Fruit fly (Drosophila melanogaster) whole organism, embryonic: ENCODE measurements around the gene CG10252.
A peak's percentile ranks its signal among the peaks of the same experiment; 100 is the strongest.

Source experiments
- ATbp ChIP-seq: fragments of 200-800 bp; sonication (Bioruptor generic); optimal IDR thresholded peaks from 2 replicates; lab custom pipeline; 2017; ENCODE audit warnings: missing biosample characterization, mild to moderate bottlenecking, missing genetic modification characterization, missing genetic modification reagents
- Blimp-1 ChIP-seq: fragments of 200-800 bp; sonication (Bioruptor generic); optimal IDR thresholded peaks from 3 replicates; lab custom pipeline; 2018; ENCODE audit warnings: missing biosample characterization, missing genetic modification characterization, mild to moderate bottlenecking, moderate library complexity, missing genetic modification reagents
- CG10209 ChIP-seq: fragments of 200-800 bp; sonication (Bioruptor generic); optimal IDR thresholded peaks from 3 replicates; lab custom pipeline; 2017; ENCODE audit warnings: missing biosample characterization, mild to moderate bottlenecking, missing genetic modification characterization, missing genetic modification reagents
- CG12769 ChIP-seq: fragments of 200-800 bp; sonication (Bioruptor generic); optimal IDR thresholded peaks from 2 replicates; lab custom pipeline; 2019; ENCODE audit warnings: missing biosample characterization, mild to moderate bottlenecking, missing genetic modification characterization, moderate library complexity
- CG13424 ChIP-seq: fragments of 200-800 bp; sonication (Bioruptor generic); optimal IDR thresholded peaks from 2 replicates; lab custom pipeline; 2019; ENCODE audit warnings: missing biosample characterization, mild to moderate bottlenecking, missing genetic modification characterization, moderate library complexity
- CG14667 ChIP-seq: fragments of 200-800 bp; sonication (Bioruptor generic); IDR thresholded peaks from 2 replicates; pipeline ENCODE4 v1.3.6; 2022; ENCODE audit warnings: missing biosample characterization, missing genetic modification characterization
- CG15479 ChIP-seq: fragments of 200-800 bp; sonication (Bioruptor generic); optimal IDR thresholded peaks from 3 replicates; lab custom pipeline; 2019; ENCODE audit warnings: missing biosample characterization, mild to moderate bottlenecking, missing genetic modification characterization, moderate library complexity
- CG15696 ChIP-seq: fragments of 200-800 bp; sonication (Bioruptor generic); optimal IDR thresholded peaks from 2 replicates; lab custom pipeline; 2019; ENCODE audit warnings: missing biosample characterization, mild to moderate bottlenecking, missing genetic modification characterization, moderate library complexity
- CG1603 ChIP-seq: fragments of 200-800 bp; sonication (Bioruptor generic); optimal IDR thresholded peaks from 2 replicates; lab custom pipeline; 2019; ENCODE audit warnings: missing biosample characterization, mild to moderate bottlenecking, missing genetic modification characterization, moderate library complexity
- CG18619 ChIP-seq: fragments of 200-800 bp; sonication (Bioruptor generic); optimal IDR thresholded peaks from 3 replicates; lab custom pipeline; 2017; ENCODE audit warnings: missing biosample characterization, mild to moderate bottlenecking, missing genetic modification characterization
- CG31365 ChIP-seq: fragments of 200-800 bp; sonication (Bioruptor generic); optimal IDR thresholded peaks from 2 replicates; lab custom pipeline; 2018; ENCODE audit warnings: missing biosample characterization, mild to moderate bottlenecking, missing genetic modification characterization
- CG3407 ChIP-seq: fragments of 200-800 bp; sonication (Bioruptor generic); optimal IDR thresholded peaks from 2 replicates; lab custom pipeline; 2018; ENCODE audit warnings: missing biosample characterization, mild to moderate bottlenecking, missing genetic modification characterization
- CG7372 ChIP-seq: fragments of 200-800 bp; sonication (Bioruptor generic); IDR thresholded peaks from 2 replicates; pipeline ENCODE4 v1.3.6; 2022; ENCODE audit warnings: missing biosample characterization, missing genetic modification characterization
- CG8359 ChIP-seq: fragments of 200-800 bp; sonication (Bioruptor generic); optimal IDR thresholded peaks from 2 replicates; lab custom pipeline; 2017; ENCODE audit warnings: missing biosample characterization, mild to moderate bottlenecking, missing genetic modification characterization, borderline replicate concordance
- CG9215 ChIP-seq: fragments of 200-800 bp; sonication (Bioruptor generic); IDR thresholded peaks from 2 replicates; pipeline ENCODE4 v1.3.6; 2022; ENCODE audit warnings: missing biosample characterization, missing genetic modification characterization
- Lpt ChIP-seq: fragments of >200 bp; optimal IDR thresholded peaks from 2 replicates; lab custom pipeline; 2018; ENCODE audit warnings: missing biosample characterization, missing genetic modification characterization
- MTF-1 ChIP-seq: fragments of 200-800 bp; sonication (Bioruptor generic); optimal IDR thresholded peaks from 2 replicates; lab custom pipeline; 2018; ENCODE audit warnings: missing biosample characterization, mild to moderate bottlenecking, missing genetic modification characterization, borderline replicate concordance
- Med ChIP-seq: fragments of 200-800 bp; sonication (Bioruptor generic); peaks from one replicate; lab custom pipeline; 2016; ENCODE audit warnings: missing biosample characterization, missing genetic modification characterization, mild to moderate bottlenecking, inconsistent platforms, moderate library complexity
- Optix ChIP-seq: fragments of 200-800 bp; sonication (Bioruptor generic); IDR thresholded peaks from 3 replicates; pipeline ENCODE4 v1.3.6; 2022; ENCODE audit warnings: missing biosample characterization, missing genetic modification characterization
- Pdp1 ChIP-seq, 2 experiments: fragments of 200-800 bp; sonication (Bioruptor generic); optimal IDR thresholded peaks; 3 replicates each; lab custom pipeline; 2016; ENCODE audit warnings: missing biosample characterization in 2 of 2, missing genetic modification characterization in 2 of 2, mild to moderate bottlenecking in 1 of 2, moderate library complexity in 1 of 2
- Spps ChIP-seq: fragments of 200-800 bp; sonication (Bioruptor generic); optimal IDR thresholded peaks from 2 replicates; lab custom pipeline; 2018; ENCODE audit warnings: missing biosample characterization, mild to moderate bottlenecking, missing genetic modification characterization
- ac ChIP-seq: fragments of 200-800 bp; sonication (Bioruptor generic); optimal IDR thresholded peaks from 3 replicates; lab custom pipeline; 2017; ENCODE audit warnings: missing biosample characterization, mild to moderate bottlenecking, missing genetic modification characterization
- crol ChIP-seq: fragments of 200-800 bp; sonication (Bioruptor generic); IDR thresholded peaks from 2 replicates; pipeline ENCODE4 v1.3.6; 2022; ENCODE audit warnings: missing biosample characterization, missing genetic modification characterization
- dimm ChIP-seq: fragments of 200-800 bp; sonication (Bioruptor generic); IDR thresholded peaks from 2 replicates; pipeline ENCODE4 v1.3.6; 2022; ENCODE audit warnings: missing biosample characterization, missing genetic modification characterization
- disco-r ChIP-seq: fragments of 200-800 bp; sonication (Bioruptor generic); optimal IDR thresholded peaks from 2 replicates; lab custom pipeline; 2016; ENCODE audit warnings: missing biosample characterization, missing genetic modification characterization
- grn ChIP-seq: fragments of 200-800 bp; sonication (Bioruptor generic); optimal IDR thresholded peaks from 3 replicates; lab custom pipeline; 2017; ENCODE audit warnings: missing biosample characterization, missing genetic modification characterization
- gsb-n ChIP-seq: fragments of 200-800 bp; sonication (Bioruptor generic); optimal IDR thresholded peaks from 3 replicates; lab custom pipeline; 2018; ENCODE audit warnings: missing biosample characterization, mild to moderate bottlenecking, missing genetic modification characterization
- hbn ChIP-seq: fragments of 200-800 bp; sonication (Bioruptor generic); IDR thresholded peaks from 2 replicates; pipeline ENCODE4 v1.3.6; 2022; ENCODE audit warnings: missing biosample characterization, missing genetic modification characterization; ENCODE audit not compliant: partially characterized antibody
- nom ChIP-seq: fragments of 200-800 bp; sonication (Bioruptor generic); optimal IDR thresholded peaks from 2 replicates; lab custom pipeline; 2017; ENCODE audit warnings: missing biosample characterization, missing genetic modification characterization, mild to moderate bottlenecking, moderate library complexity, missing genetic modification reagents
- oc ChIP-seq: fragments of 200-800 bp; sonication (Bioruptor generic); optimal IDR thresholded peaks from 2 replicates; lab custom pipeline; 2018; ENCODE audit warnings: missing biosample characterization, mild to moderate bottlenecking, missing genetic modification characterization, moderate library complexity
- prd ChIP-seq, 3 experiments: fragments of >200 bp in 2 of 3; fragments of 200-800 bp in 1 of 3; sonication (Bioruptor generic) in 1 of 3; optimal IDR thresholded peaks in 2 of 3; IDR thresholded peaks in 1 of 3; 2 replicates in 2 of 3; 3 replicates in 1 of 3; pipeline versions ENCODE4 v1.3.6 to Lab custom; 2017 to 2022; ENCODE audit warnings: missing biosample characterization in 1 of 3, missing genetic modification characterization in 1 of 3
- run ChIP-seq: fragments of 200-800 bp; sonication (Bioruptor generic); optimal IDR thresholded peaks from 3 replicates; lab custom pipeline; 2018; ENCODE audit warnings: missing biosample characterization, mild to moderate bottlenecking, missing genetic modification characterization
- schlank ChIP-seq: fragments of 200-800 bp; sonication (Bioruptor generic); optimal IDR thresholded peaks from 2 replicates; lab custom pipeline; 2018; ENCODE audit warnings: missing biosample characterization, mild to moderate bottlenecking, missing genetic modification characterization
- sens ChIP-seq: fragments of 200-800 bp; sonication (Bioruptor generic); peaks from one replicate; lab custom pipeline; 2016; ENCODE audit warnings: missing biosample characterization, missing genetic modification characterization
- sqz ChIP-seq: fragments of 200-800 bp; sonication (Bioruptor generic); optimal IDR thresholded peaks from 3 replicates; lab custom pipeline; 2018; ENCODE audit warnings: missing biosample characterization, mild to moderate bottlenecking, missing genetic modification characterization
- tll ChIP-seq, 2 experiments: fragments of 200-800 bp in 1 of 2; fragments of >200 bp in 1 of 2; sonication (Bioruptor generic) in 1 of 2; optimal IDR thresholded peaks; 2 replicates each; lab custom pipeline; 2017 to 2019; ENCODE audit warnings: missing biosample characterization in 2 of 2, missing genetic modification characterization in 2 of 2, mild to moderate bottlenecking in 1 of 2, moderate library complexity in 1 of 2
- vvl ChIP-seq: fragments of 200-800 bp; sonication (Bioruptor generic); IDR thresholded peaks from 2 replicates; pipeline ENCODE4 v1.3.6; 2022; ENCODE audit warnings: missing biosample characterization, missing genetic modification characterization

CG10252 gene

dm6 chr3R:23696145-23696544 is at the start of gene CG10252:
TSS of gene CG10252 (minus strand) at chr3R:23696245.
- TF ChIP-seq disco-r (GFP tag; lab: Kevin White, UChicago) (no peak), Pdp1 (GFP tag; optimal IDR thresholded peaks at IDR 0.05; lab: Kevin White, UChicago) (peak in 1 of 2 experiments; percentile 68)

dm6 chr3R:23740968-23741367 is 44.9 kb upstream of the CG10252 start:
- TF ChIP-seq CG13424 (tag; lab: Kevin White, UChicago) (no peak), Blimp-1 (peak; percentile 91), CG14667 (GFP tag; lab: Robert Waterston, UW) (no peak), CG9215 (GFP tag; lab: Robert Waterston, UW) (no peak), oc (peak; percentile 4), sqz (GFP tag; lab: Kevin White, UChicago) (no peak), grn (GFP tag; lab: Kevin White, UChicago) (peak; percentile 33), vvl (GFP tag; lab: Robert Waterston, UW) (peak; percentile 50; the same call in 1 of the 2 replicates), run (tag; lab: Kevin White, UChicago) (peak; percentile 12), CG18619 (GFP tag; lab: Kevin White, UChicago) (no peak), gsb-n (tag; lab: Kevin White, UChicago) (no peak), CG12769 (tag; lab: Kevin White, UChicago) (peak; percentile 13)

dm6 chr3R:23737676-23738574 is 41.9 kb upstream of the CG10252 start:
- peak in 1 of 2 experiments; percentile 74 for TF ChIP-seq tll (GFP tag; optimal IDR thresholded peaks at IDR 0.05; lab: Kevin White, UChicago)
- no peak for TF ChIP-seq Lpt
- no peak for TF ChIP-seq Spps (tag; lab: Kevin White, UChicago)
- no peak for TF ChIP-seq hbn (GFP tag; lab: Robert Waterston, UW)
- TF ChIP-seq CG15696 (tag; lab: Kevin White, UChicago), result peak; percentile 45
- peak; percentile 10 for TF ChIP-seq CG31365 (tag; lab: Kevin White, UChicago)
- peak; percentile 77 for TF ChIP-seq sens (GFP tag; lab: Kevin White, UChicago)
- TF ChIP-seq ATbp, result peak; percentile 9
- no peak for TF ChIP-seq CG7372 (GFP tag; lab: Robert Waterston, UW)
- peak; percentile 54 for TF ChIP-seq CG8359
- peak; percentile 5 for TF ChIP-seq nom (GFP tag; lab: Kevin White, UChicago)
- peak; percentile 3 for TF ChIP-seq CG1603 (tag; lab: Kevin White, UChicago)
- no peak for TF ChIP-seq dimm (GFP tag; lab: Robert Waterston, UW)
- peak; percentile 4 for TF ChIP-seq CG15479 (GFP tag; lab: Kevin White, UChicago)
- no peak for TF ChIP-seq schlank (tag; lab: Kevin White, UChicago)
- 0 out of 3 replicates have a peak, but pooled peaks have one; percentile 29 for TF ChIP-seq Optix (GFP tag; lab: Robert Waterston, UW)
- no peak for TF ChIP-seq crol (GFP tag; lab: Robert Waterston, UW)
- peak; percentile 17 for TF ChIP-seq ac (GFP tag; lab: Kevin White, UChicago)
- peak; percentile 57 for TF ChIP-seq Med (GFP tag; lab: Kevin White, UChicago)
- TF ChIP-seq CG3407 (GFP tag; lab: Kevin White, UChicago), result peak; percentile 18
- peak; percentile 6 for TF ChIP-seq MTF-1 (GFP tag; lab: Kevin White, UChicago)
- no peak for TF ChIP-seq prd (optimal IDR thresholded peaks at IDR 0.05; lab: Kevin White, UChicago)
- TF ChIP-seq prd (GFP tag; IDR thresholded peaks at IDR 0.05; lab: Robert Waterston, UW), result 0 out of 3 replicates have a peak, but pooled peaks have one; percentile 14
- peak; percentile 10 for TF ChIP-seq CG10209 (GFP tag; lab: Kevin White, UChicago)
- TF ChIP-seq, all 482 proteins: peak for 16
